Worm (Caenorhabditis elegans) whole organism, L3 larva: ENCODE data around the gene his-73.

Experiments
- R02D3.7 ChIP-seq: fragments of 150-350 bp; optimal IDR thresholded peaks from 2 replicates; lab custom pipeline; 2014; ENCODE audit warnings: missing biosample characterization, missing genetic modification characterization
- ZK546.5 ChIP-seq: sonication (generic microtip); optimal IDR thresholded peaks from 2 replicates; lab custom pipeline; 2017; ENCODE audit warnings: missing biosample characterization, missing genetic modification characterization
- aly-2 ChIP-seq: fragments of 150-350 bp; optimal IDR thresholded peaks from 2 replicates; lab custom pipeline; 2014; ENCODE audit warnings: missing biosample characterization, missing genetic modification characterization
- ama-1 ChIP-seq: fragments of 150-350 bp; optimal IDR thresholded peaks from 2 replicates; lab custom pipeline; 2018
- ceh-28 ChIP-seq: fragments of 150-350 bp; optimal IDR thresholded peaks from 2 replicates; lab custom pipeline; 2014; ENCODE audit warnings: missing biosample characterization, missing genetic modification reagents, missing genetic modification characterization
- ceh-82 ChIP-seq: fragments of 150-350 bp; optimal IDR thresholded peaks from 2 replicates; lab custom pipeline; 2014; ENCODE audit warnings: missing biosample characterization, missing genetic modification characterization
- ceh-9 ChIP-seq: sonication (generic microtip); optimal IDR thresholded peaks from 2 replicates; lab custom pipeline; 2018; ENCODE audit warnings: missing biosample characterization, missing genetic modification characterization
- daf-12 ChIP-seq: fragments of 150-350 bp; optimal IDR thresholded peaks from 2 replicates; lab custom pipeline; 2014; ENCODE audit warnings: missing biosample characterization, missing genetic modification reagents, missing genetic modification characterization
- egl-27 ChIP-seq: sonication (generic microtip); optimal IDR thresholded peaks from 4 replicates; lab custom pipeline; 2017; ENCODE audit warnings: missing biosample characterization, missing genetic modification reagents, missing genetic modification characterization
- elt-1 ChIP-seq: fragments of 150-350 bp; optimal IDR thresholded peaks from 2 replicates; lab custom pipeline; 2014; ENCODE audit warnings: missing biosample characterization, missing genetic modification characterization
- elt-3 ChIP-seq, 3 experiments: fragments of 150-350 bp in 1 of 3; sonication (generic microtip) in 2 of 3; optimal IDR thresholded peaks; 2 replicates in 2 of 3; 4 replicates in 1 of 3; lab custom pipeline; 2014 to 2017; ENCODE audit warnings: missing biosample characterization in 3 of 3, missing genetic modification characterization in 3 of 3
- eor-1 ChIP-seq, 2 experiments: fragments of 150-350 bp; optimal IDR thresholded peaks; 2 replicates each; lab custom pipeline; 2014 to 2018; ENCODE audit warnings: missing biosample characterization in 2 of 2, missing genetic modification characterization in 2 of 2
- fkh-2 ChIP-seq: fragments of 150-350 bp; optimal IDR thresholded peaks from 2 replicates; lab custom pipeline; 2014; ENCODE audit warnings: missing biosample characterization, missing genetic modification reagents, missing genetic modification characterization
- fos-1 ChIP-seq: fragments of 150-350 bp; optimal IDR thresholded peaks from 2 replicates; lab custom pipeline; 2014; ENCODE audit warnings: missing biosample characterization, missing genetic modification characterization
- hmg-11 ChIP-seq: sonication (generic microtip); optimal IDR thresholded peaks from 2 replicates; lab custom pipeline; 2016; ENCODE audit warnings: missing genetic modification characterization, missing compliant biosample characterization
- jun-1 ChIP-seq: fragments of 150-350 bp; optimal IDR thresholded peaks from 2 replicates; lab custom pipeline; 2014; ENCODE audit warnings: missing biosample characterization, missing genetic modification reagents, missing genetic modification characterization
- lin-15B ChIP-seq: fragments of 150-350 bp; optimal IDR thresholded peaks from 2 replicates; lab custom pipeline; 2014; ENCODE audit warnings: missing biosample characterization, missing genetic modification characterization
- lin-39 ChIP-seq: fragments of 150-350 bp; optimal IDR thresholded peaks from 2 replicates; lab custom pipeline; 2018; ENCODE audit warnings: missing biosample characterization, missing genetic modification reagents, missing genetic modification characterization
- lsy-12 ChIP-seq: sonication (generic microtip); optimal IDR thresholded peaks from 2 replicates; lab custom pipeline; 2016; ENCODE audit warnings: mild to moderate bottlenecking, missing genetic modification characterization, missing compliant biosample characterization
- mml-1 ChIP-seq: fragments of 150-350 bp; sonication (generic microtip); optimal IDR thresholded peaks from 3 replicates; lab custom pipeline; 2014; ENCODE audit warnings: missing biosample characterization, missing genetic modification characterization
- nfya-1 ChIP-seq: sonication (generic microtip); optimal IDR thresholded peaks from 2 replicates; lab custom pipeline; 2017; ENCODE audit warnings: missing genetic modification characterization, mild to moderate bottlenecking, missing compliant biosample characterization, antibody characterized with exemption, moderate library complexity; ENCODE audit not compliant: insufficient read depth
- nhr-11 ChIP-seq: fragments of 150-350 bp; optimal IDR thresholded peaks from 2 replicates; lab custom pipeline; 2014; ENCODE audit warnings: missing biosample characterization, missing genetic modification characterization
- nhr-12 ChIP-seq: fragments of 150-350 bp; optimal IDR thresholded peaks from 2 replicates; lab custom pipeline; 2014; ENCODE audit warnings: missing biosample characterization, missing genetic modification characterization
- nhr-23 ChIP-seq: fragments of 150-350 bp; optimal IDR thresholded peaks from 2 replicates; lab custom pipeline; 2014; ENCODE audit warnings: missing biosample characterization, missing genetic modification reagents, missing genetic modification characterization
- nhr-237 ChIP-seq: fragments of 150-350 bp; optimal IDR thresholded peaks from 2 replicates; lab custom pipeline; 2014; ENCODE audit warnings: missing biosample characterization, missing genetic modification characterization
- nhr-25 ChIP-seq: sonication (generic microtip); optimal IDR thresholded peaks from 2 replicates; lab custom pipeline; 2017; ENCODE audit warnings: missing biosample characterization, missing genetic modification characterization
- nhr-28 ChIP-seq: fragments of 150-350 bp; optimal IDR thresholded peaks from 2 replicates; lab custom pipeline; 2014; ENCODE audit warnings: missing biosample characterization, missing genetic modification characterization
- nhr-43 ChIP-seq: sonication (generic microtip); optimal IDR thresholded peaks from 2 replicates; lab custom pipeline; 2016; ENCODE audit warnings: mild to moderate bottlenecking, missing genetic modification characterization, missing compliant biosample characterization; ENCODE audit not compliant: poor library complexity, severe bottlenecking
- nhr-67 ChIP-seq: fragments of 150-350 bp; optimal IDR thresholded peaks from 2 replicates; lab custom pipeline; 2014; ENCODE audit warnings: missing biosample characterization, missing genetic modification characterization
- nhr-77 ChIP-seq: fragments of 150-350 bp; optimal IDR thresholded peaks from 2 replicates; lab custom pipeline; 2014; ENCODE audit warnings: missing biosample characterization, missing genetic modification characterization
- pha-4 ChIP-seq: fragments of 150-350 bp; optimal IDR thresholded peaks from 2 replicates; lab custom pipeline; 2014; ENCODE audit warnings: missing biosample characterization, missing genetic modification reagents, missing genetic modification characterization
- pqm-1 ChIP-seq: fragments of 150-350 bp; optimal IDR thresholded peaks from 2 replicates; lab custom pipeline; 2017; ENCODE audit warnings: missing biosample characterization, missing genetic modification characterization, inconsistent platforms
- sea-2 ChIP-seq: fragments of 150-350 bp; sonication (generic microtip); optimal IDR thresholded peaks from 4 replicates; lab custom pipeline; 2014; ENCODE audit warnings: missing biosample characterization, missing genetic modification reagents, missing genetic modification characterization
- skn-1 ChIP-seq: fragments of 150-350 bp; optimal IDR thresholded peaks from 2 replicates; lab custom pipeline; 2014; ENCODE audit warnings: missing biosample characterization, missing genetic modification characterization
- snpc-4 ChIP-seq: fragments of 150-350 bp; optimal IDR thresholded peaks from 2 replicates; lab custom pipeline; 2014; ENCODE audit warnings: missing biosample characterization, missing genetic modification characterization
- tbx-2 ChIP-seq: sonication (generic microtip); optimal IDR thresholded peaks from 2 replicates; lab custom pipeline; 2016; ENCODE audit warnings: mild to moderate bottlenecking, missing genetic modification characterization, missing compliant biosample characterization
- unc-39 ChIP-seq: sonication (generic microtip); optimal IDR thresholded peaks from 4 replicates; lab custom pipeline; 2017; ENCODE audit warnings: missing biosample characterization, missing genetic modification characterization
- unc-62 ChIP-seq: fragments of 150-350 bp; sonication (generic microtip); optimal IDR thresholded peaks from 4 replicates; lab custom pipeline; 2014; ENCODE audit warnings: missing biosample characterization, missing genetic modification reagents, missing genetic modification characterization
- zag-1 ChIP-seq: fragments of 150-350 bp; optimal IDR thresholded peaks from 2 replicates; lab custom pipeline; 2014; ENCODE audit warnings: missing biosample characterization, missing genetic modification characterization
- ztf-11 ChIP-seq: fragments of 150-350 bp; optimal IDR thresholded peaks from 2 replicates; lab custom pipeline; 2014; ENCODE audit warnings: missing biosample characterization, missing genetic modification characterization
- ztf-4 ChIP-seq: fragments of 150-350 bp; optimal IDR thresholded peaks from 2 replicates; lab custom pipeline; 2014; ENCODE audit warnings: missing biosample characterization, missing genetic modification characterization

Gene his-73

ce11 chrII:13167493-13167892 is 16.0 kb upstream of the his-73 start:
- no peak for TF ChIP-seq ztf-4 (tag; lab: Kevin White, UChicago)
- TF ChIP-seq nhr-25 = peak; percentile 76
- TF ChIP-seq, all 47 proteins: peak for 1

- TF ChIP-seq nhr-25 (no peak), lsy-12 (no peak), unc-62 (GFP tag; lab: Kevin White, UChicago) (no peak), snpc-4 (tag; lab: Kevin White, UChicago) (no peak), ceh-28 (tag; lab: Kevin White, UChicago) (no peak), ama-1 (lab: Kevin White, UChicago) (no peak), aly-2 (tag; lab: Kevin White, UChicago) (no peak), pha-4 (tag; lab: Kevin White, UChicago) (no peak), fos-1 (tag; lab: Kevin White, UChicago) (no peak), ztf-11 (tag; lab: Kevin White, UChicago) (no peak)
These were observed 12.8 kb upstream of the his-73 start for ce11 chrII:13170696-13171095.

- TF ChIP-seq sea-2 (GFP tag; lab: Kevin White, UChicago) (no peak), aly-2 (tag; lab: Kevin White, UChicago) (no peak), ceh-82 (tag; lab: Kevin White, UChicago) (no peak), nhr-67 (tag; lab: Kevin White, UChicago) (no peak), nhr-23 (tag; lab: Kevin White, UChicago) (peak; percentile 11), daf-12 (no peak), nhr-25 (no peak), nhr-77 (tag; lab: Kevin White, UChicago) (no peak)
These were observed 9.1 kb upstream of the his-73 start for ce11 chrII:13174435-13174834.

- TF ChIP-seq lin-15B = no peak
- TF ChIP-seq pqm-1 = no peak
- TF ChIP-seq elt-3 (tag; optimal IDR thresholded peaks at IDR 0.05; lab: Kevin White, UChicago) = no peak
- TF ChIP-seq nhr-23 (tag; lab: Kevin White, UChicago) = no peak
- no peak for TF ChIP-seq nhr-237 (tag; lab: Kevin White, UChicago)
- TF ChIP-seq lin-39 (tag; lab: Kevin White, UChicago) = no peak
- TF ChIP-seq egl-27 (tag; lab: Kevin White, UChicago) = no peak
- no peak for TF ChIP-seq snpc-4 (tag; lab: Kevin White, UChicago)
- TF ChIP-seq ama-1 (lab: Kevin White, UChicago) = no peak
- no peak for TF ChIP-seq daf-12
- TF ChIP-seq mml-1 (tag; lab: Kevin White, UChicago) = no peak
- TF ChIP-seq zag-1 (tag; lab: Kevin White, UChicago) = no peak
- no peak for TF ChIP-seq eor-1 (tag; optimal IDR thresholded peaks at IDR 0.05; lab: Kevin White, UChicago)
- TF ChIP-seq tbx-2 (tag; lab: Kevin White, UChicago) = no peak
- no peak for TF ChIP-seq jun-1
- TF ChIP-seq nhr-11 (tag; lab: Kevin White, UChicago) = no peak
These were observed 2.0 kb upstream of the his-73 start, which contains the start of gene W09H1.1 for ce11 chrII:13181465-13181864. TSS of gene W09H1.1 (minus strand) at chrII:13181565.

- no peak for TF ChIP-seq nhr-12 (tag; lab: Kevin White, UChicago)
These were observed 624 bp downstream of the his-73 start, which contains the start of gene W09H1.3 for ce11 chrII:13184129-13184528. TSS of gene W09H1.3 (plus strand) at chrII:13184429.

ce11 chrII:13187188-13187587 is 3.7 kb downstream of the his-73 start, which contains the start of gene mecr-1:
TSS of gene mecr-1 (minus strand) at chrII:13187314.
- peak; percentile 26 for TF ChIP-seq nhr-23 (tag; lab: Kevin White, UChicago)
- no peak for TF ChIP-seq nhr-28 (tag; lab: Kevin White, UChicago)
- TF ChIP-seq pha-4 (tag; lab: Kevin White, UChicago) = peak; percentile 65
- TF ChIP-seq nhr-67 (tag; lab: Kevin White, UChicago) = no peak
- no peak for TF ChIP-seq ZK546.5
- no peak for TF ChIP-seq ztf-11 (tag; lab: Kevin White, UChicago)
- no peak for TF ChIP-seq aly-2 (tag; lab: Kevin White, UChicago)
- TF ChIP-seq nhr-43 (tag; lab: Kevin White, UChicago) = no peak
- peak; percentile 91 for TF ChIP-seq R02D3.7
- no peak for TF ChIP-seq ceh-9
- no peak for TF ChIP-seq mml-1 (tag; lab: Kevin White, UChicago)
- no peak for TF ChIP-seq nhr-12 (tag; lab: Kevin White, UChicago)
- no peak for TF ChIP-seq tbx-2 (tag; lab: Kevin White, UChicago)
- TF ChIP-seq ama-1 (lab: Kevin White, UChicago) = no peak
- peak; percentile 3 for TF ChIP-seq skn-1 (tag; lab: Kevin White, UChicago)
- no peak for TF ChIP-seq eor-1 (tag; optimal IDR thresholded peaks at IDR 0.05; lab: Kevin White, UChicago)
- peak; percentile 37 for TF ChIP-seq nfya-1 (tag; lab: Kevin White, UChicago)
- TF ChIP-seq pqm-1 = peak; percentile 12
- TF ChIP-seq sea-2 (GFP tag; lab: Kevin White, UChicago) = no peak
- TF ChIP-seq snpc-4 (tag; lab: Kevin White, UChicago) = no peak
- no peak for TF ChIP-seq fkh-2 (tag; lab: Kevin White, UChicago)
- TF ChIP-seq nhr-237 (tag; lab: Kevin White, UChicago) = no peak
- no peak for TF ChIP-seq fos-1 (tag; lab: Kevin White, UChicago)
- peak; percentile 70 for TF ChIP-seq hmg-11 (tag; lab: Kevin White, UChicago)
- TF ChIP-seq lsy-12 = no peak
- peak; percentile 39 for TF ChIP-seq lin-15B
- TF ChIP-seq nhr-77 (tag; lab: Kevin White, UChicago) = no peak
- no peak for TF ChIP-seq elt-1
- TF ChIP-seq egl-27 (tag; lab: Kevin White, UChicago) = no peak
- TF ChIP-seq unc-39 (tag; lab: Kevin White, UChicago) = no peak
